Worm (Caenorhabditis elegans): ENCODE results near the gene Y54G11A.19.

DNA sequence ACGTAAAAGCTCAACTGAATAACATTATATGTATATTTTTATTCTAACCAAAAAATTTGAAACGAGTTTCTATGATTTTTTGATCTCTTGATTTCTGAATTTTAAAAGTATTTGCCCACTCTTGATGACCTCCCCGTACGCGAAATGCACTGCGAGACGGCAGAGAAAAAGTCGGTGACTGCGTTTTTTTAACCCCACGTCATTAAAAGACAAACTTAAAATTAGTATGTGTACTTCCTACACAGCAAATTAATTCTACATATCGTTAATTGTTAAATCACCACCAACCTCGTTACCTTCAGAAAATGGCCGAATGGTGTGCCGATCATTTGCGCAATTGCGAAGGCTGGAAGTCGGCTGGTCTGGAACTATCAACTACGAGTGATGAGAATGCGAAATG, 35.8 kb upstream of the Y54G11A.19 start, which contains the start of gene Y54G11A.4:
- TF ChIP-seq ztf-29 (GFP tag; IDR thresholded peaks at IDR 0.05) (no peak), flt-1 (GFP tag; IDR thresholded peaks at IDR 0.05) (no peak), tab-1 (GFP tag; IDR thresholded peaks at IDR 0.05) (no peak), klf-2 (GFP tag; conservative IDR thresholded peaks at IDR 0.05) (no peak), T22C8.4 (GFP tag; IDR thresholded peaks at IDR 0.05) (no peak), ztf-23 (GFP tag; IDR thresholded peaks at IDR 0.05) (no peak), ref-1 (GFP tag; conservative IDR thresholded peaks at IDR 0.05) (no peak), med-1 (GFP tag; optimal IDR thresholded peaks at IDR 0.05; ENCODE audit: insufficient read depth) (no peak)
